Worm (Caenorhabditis elegans) whole organism, early embryonic: ENCODE data around the gene Y51H4A.1.

ENCODE experiments used
- B0310.2 ChIP-seq: sonication (generic microtip); optimal IDR thresholded peaks from 2 replicates; lab custom pipeline; 2016; ENCODE audit warnings: mild to moderate bottlenecking, missing genetic modification characterization, missing compliant biosample characterization
- F13C5.2 ChIP-seq: sonication (generic microtip); optimal IDR thresholded peaks from 2 replicates; lab custom pipeline; 2017; ENCODE audit warnings: mild to moderate bottlenecking, missing genetic modification characterization, inconsistent platforms, missing compliant biosample characterization
- aly-1 ChIP-seq: sonication (generic microtip); optimal IDR thresholded peaks from 2 replicates; lab custom pipeline; 2016; ENCODE audit warnings: missing genetic modification characterization, missing compliant biosample characterization
- ama-1 ChIP-seq: fragments of 150-350 bp; optimal IDR thresholded peaks from 2 replicates; lab custom pipeline; 2014
- ceh-13 ChIP-seq: fragments of 200-800 bp; sonication (Bioruptor generic); optimal IDR thresholded peaks from 2 replicates; lab custom pipeline; 2018; ENCODE audit warnings: mild to moderate bottlenecking, missing genetic modification characterization, missing compliant biosample characterization
- ceh-36 ChIP-seq: sonication (generic microtip); optimal IDR thresholded peaks from 2 replicates; lab custom pipeline; 2016; ENCODE audit warnings: missing genetic modification characterization, inconsistent platforms, missing compliant biosample characterization
- ets-7 ChIP-seq: sonication (generic microtip); optimal IDR thresholded peaks from 2 replicates; lab custom pipeline; 2016; ENCODE audit warnings: missing genotype, missing genetic modification characterization, missing compliant biosample characterization
- flt-1 ChIP-seq: fragments of 200-800 bp; sonication (Bioruptor generic); IDR thresholded peaks from 2 replicates; pipeline ENCODE4 v1.3.6; 2022; ENCODE audit warnings: missing genetic modification characterization, missing compliant biosample characterization
- hmbx-1 ChIP-seq: sonication (generic microtip); optimal IDR thresholded peaks from 2 replicates; lab custom pipeline; 2016; ENCODE audit warnings: mild to moderate bottlenecking, missing genetic modification characterization, missing compliant biosample characterization
- hmg-4 ChIP-seq: fragments of 200-800 bp; sonication (Bioruptor generic); optimal IDR thresholded peaks from 2 replicates; lab custom pipeline; 2018; ENCODE audit warnings: mild to moderate bottlenecking, missing genetic modification characterization, missing compliant biosample characterization
- hnd-1 ChIP-seq: sonication (generic microtip); optimal IDR thresholded peaks from 2 replicates; lab custom pipeline; 2016; ENCODE audit warnings: missing genetic modification characterization, missing compliant biosample characterization
- pes-1 ChIP-seq: fragments of 200-800 bp; sonication (Bioruptor generic); IDR thresholded peaks from 2 replicates; pipeline ENCODE4 v1.3.6; 2022; ENCODE audit warnings: missing genetic modification reagents, missing genetic modification characterization, missing compliant biosample characterization
- scrt-1 ChIP-seq: fragments of 200-800 bp; sonication (Bioruptor generic); IDR thresholded peaks from 2 replicates; pipeline ENCODE4 v1.3.6; 2022; ENCODE audit warnings: missing genetic modification characterization, missing compliant biosample characterization
- sea-1 ChIP-seq: fragments of 200-800 bp; sonication (Bioruptor generic); conservative IDR thresholded peaks from 2 replicates; pipeline ENCODE4 v1.3.6; 2022; ENCODE audit warnings: missing genetic modification characterization, missing compliant biosample characterization
- tbx-11 ChIP-seq: fragments of 200-800 bp; sonication (Bioruptor generic); IDR thresholded peaks from 2 replicates; pipeline ENCODE4 v1.3.6; 2022; ENCODE audit warnings: missing genetic modification characterization, missing compliant biosample characterization
- tbx-37 ChIP-seq: fragments of 200-800 bp; sonication (Bioruptor generic); conservative IDR thresholded peaks from 2 replicates; pipeline ENCODE4 v1.3.6; 2022; ENCODE audit warnings: missing genetic modification reagents, missing genetic modification characterization, missing compliant biosample characterization
- tra-4 ChIP-seq: sonication (generic microtip); optimal IDR thresholded peaks from 2 replicates; lab custom pipeline; 2017; ENCODE audit warnings: missing genetic modification characterization, missing compliant biosample characterization

Y51H4A.1 gene

DNA sequence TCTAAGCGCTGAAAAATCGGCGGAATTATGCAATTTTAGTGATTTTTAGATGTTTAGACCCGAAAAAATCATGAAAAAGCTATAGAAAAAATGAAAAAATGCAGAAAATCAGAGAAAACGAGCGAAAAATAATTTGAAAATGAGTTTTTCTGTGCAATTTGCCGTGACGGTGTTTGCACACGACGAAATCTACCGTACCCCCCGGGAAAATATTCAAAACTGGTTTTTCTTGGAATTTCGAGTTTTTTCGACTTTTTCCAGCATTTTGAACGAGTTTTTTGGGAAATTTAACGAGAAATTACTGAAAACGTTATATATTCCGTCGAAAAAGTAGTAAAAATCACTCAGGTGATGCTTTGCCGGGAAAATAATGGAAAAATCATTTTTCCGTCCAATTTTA is 25.3 kb upstream of the Y51H4A.1 start:
- TF ChIP-seq tbx-11 (GFP tag; lab: Robert Waterston, UW) (no peak), sea-1 (GFP tag; lab: Robert Waterston, UW) (no peak), ets-7 (no peak), ceh-36 (no peak), flt-1 (GFP tag; lab: Robert Waterston, UW) (no peak), hnd-1 (tag; lab: Kevin White, UChicago) (no peak), tbx-37 (GFP tag; lab: Robert Waterston, UW) (no peak), aly-1 (tag; lab: Kevin White, UChicago) (no peak), B0310.2 (tag; lab: Kevin White, UChicago) (no peak)

DNA sequence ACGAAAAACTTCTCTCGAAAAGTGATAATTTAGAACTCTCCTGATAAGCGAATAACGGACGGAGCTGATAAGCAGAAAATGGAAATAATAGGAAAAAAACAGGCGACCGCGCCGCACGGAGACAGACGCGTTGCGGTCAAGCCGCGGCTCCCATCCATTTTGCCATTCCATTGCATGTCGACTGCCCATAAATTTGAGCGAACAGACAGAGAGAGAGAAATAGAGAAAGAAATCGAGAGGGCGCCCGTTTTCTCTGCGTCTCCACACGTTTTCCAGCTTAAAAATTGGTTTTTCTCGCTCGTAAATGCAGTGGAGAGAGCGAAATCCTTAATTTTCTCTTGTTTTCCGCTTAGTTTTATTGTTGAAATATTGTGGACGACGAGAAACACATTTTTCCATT is 24.8 kb upstream of the Y51H4A.1 start:
- TF ChIP-seq F13C5.2 (tag; lab: Kevin White, UChicago) (no peak), ets-7 (no peak), tbx-37 (GFP tag; lab: Robert Waterston, UW) (no peak), aly-1 (tag; lab: Kevin White, UChicago) (no peak), tbx-11 (GFP tag; lab: Robert Waterston, UW) (no peak), B0310.2 (tag; lab: Kevin White, UChicago) (no peak), hmbx-1 (no peak), hmg-4 (GFP tag; lab: Kevin White, UChicago) (no peak), ceh-36 (no peak), flt-1 (GFP tag; lab: Robert Waterston, UW) (no peak), scrt-1 (GFP tag; lab: Robert Waterston, UW) (no peak), pes-1 (GFP tag; lab: Robert Waterston, UW) (no peak)

DNA sequence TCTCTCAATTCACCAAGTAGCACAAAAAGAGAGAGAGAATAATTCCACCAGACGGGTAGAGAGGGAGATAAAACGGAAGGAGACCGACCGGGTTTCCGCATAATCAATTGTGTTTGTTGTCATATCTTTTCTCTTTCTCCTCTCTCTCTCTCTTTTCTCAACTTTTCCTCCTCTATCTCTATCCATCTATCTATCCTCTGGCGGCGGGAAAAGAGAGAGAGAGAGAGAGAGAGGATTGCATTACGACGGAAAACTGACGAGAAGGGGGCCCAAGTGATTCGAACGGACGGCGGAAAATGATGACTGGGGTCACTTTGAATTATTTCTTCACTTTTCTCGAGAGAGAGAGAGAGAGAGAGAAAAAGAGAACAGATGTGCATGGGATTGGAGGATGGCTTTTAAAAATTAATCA is 20.9 kb upstream of the Y51H4A.1 start:
- TF ChIP-seq F13C5.2 (tag; lab: Kevin White, UChicago) = no peak
- TF ChIP-seq hmg-4 (GFP tag; lab: Kevin White, UChicago) = peak; percentile 36
- TF ChIP-seq hnd-1 (tag; lab: Kevin White, UChicago) = peak; percentile 15
- TF ChIP-seq ceh-36 = no peak

DNA sequence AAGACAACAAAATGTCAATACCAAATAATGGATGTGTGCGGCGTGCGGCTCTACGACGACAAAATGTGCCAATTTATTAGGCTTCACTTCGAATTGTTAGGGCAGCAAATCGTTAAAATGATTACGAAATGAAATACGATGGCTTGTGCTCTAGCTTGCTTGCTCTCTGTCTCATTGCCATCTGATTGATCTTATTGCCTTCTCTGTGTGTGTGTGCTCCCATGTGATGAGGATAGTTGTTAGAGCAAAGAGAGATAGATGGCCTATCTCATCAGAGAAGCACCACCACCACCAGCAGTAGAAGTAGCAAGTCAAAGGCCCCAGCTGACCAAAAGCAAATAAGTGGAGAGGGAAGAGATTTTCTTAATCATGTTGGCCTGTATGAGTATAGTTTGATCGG is 19.4 kb upstream of the Y51H4A.1 start:
- no peak for TF ChIP-seq ceh-36
- TF ChIP-seq hmg-4 (GFP tag; lab: Kevin White, UChicago) = peak; percentile 35
- no peak for TF ChIP-seq ama-1

DNA sequence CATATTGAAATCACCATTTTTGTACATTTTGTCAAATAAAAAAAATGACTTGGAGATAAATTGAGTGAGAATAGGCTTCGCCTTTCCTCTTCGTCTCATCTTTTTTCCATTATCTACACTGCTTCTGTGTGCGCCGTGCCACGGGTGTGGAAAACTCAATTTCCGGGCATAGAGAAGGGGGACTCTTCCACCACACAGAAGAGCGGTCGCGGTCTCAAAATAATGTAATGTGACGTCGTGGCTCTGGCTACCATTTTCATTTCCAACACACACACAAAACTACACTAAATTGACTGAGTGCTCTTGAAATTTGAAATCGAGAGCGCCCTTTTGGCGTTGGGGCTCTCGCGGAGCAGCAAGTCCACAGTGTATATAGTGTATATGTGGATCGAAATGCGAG is 16.9 kb upstream of the Y51H4A.1 start:
- TF ChIP-seq hmg-4 (GFP tag; lab: Kevin White, UChicago) = no peak
- no peak for TF ChIP-seq ceh-13 (GFP tag; lab: Kevin White, UChicago)

DNA sequence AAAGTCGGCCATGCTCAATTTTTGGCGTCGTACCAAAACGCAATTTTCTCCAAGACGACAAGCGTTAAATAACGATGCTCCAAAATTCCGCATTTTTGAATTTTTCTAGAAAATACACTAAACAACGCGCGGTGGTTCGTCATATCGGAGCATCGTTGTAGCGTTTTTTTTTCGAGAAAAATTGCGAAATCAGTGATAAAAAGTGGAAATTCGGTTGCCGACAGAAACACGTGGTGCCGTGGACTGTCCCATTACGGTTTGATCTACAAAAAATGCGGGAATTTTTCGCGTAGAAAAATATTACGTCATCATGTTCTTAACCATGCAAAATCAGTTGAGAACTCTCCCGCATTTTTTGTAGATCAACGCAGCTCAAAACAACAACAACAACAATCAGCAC is 15.8 kb upstream of the Y51H4A.1 start:
- no peak for TF ChIP-seq scrt-1 (GFP tag; lab: Robert Waterston, UW)
- TF ChIP-seq hmbx-1 = no peak
- no peak for TF ChIP-seq F13C5.2 (tag; lab: Kevin White, UChicago)
- no peak for TF ChIP-seq sea-1 (GFP tag; lab: Robert Waterston, UW)
- TF ChIP-seq B0310.2 (tag; lab: Kevin White, UChicago) = no peak
- TF ChIP-seq hmg-4 (GFP tag; lab: Kevin White, UChicago) = no peak
- TF ChIP-seq ets-7 = no peak
- no peak for TF ChIP-seq aly-1 (tag; lab: Kevin White, UChicago)
- TF ChIP-seq ceh-36 = no peak
- no peak for TF ChIP-seq ceh-13 (GFP tag; lab: Kevin White, UChicago)
- TF ChIP-seq hnd-1 (tag; lab: Kevin White, UChicago) = no peak
- TF ChIP-seq ama-1 = no peak
- TF ChIP-seq flt-1 (GFP tag; lab: Robert Waterston, UW) = no peak
- no peak for TF ChIP-seq tbx-37 (GFP tag; lab: Robert Waterston, UW)
- TF ChIP-seq tbx-11 (GFP tag; lab: Robert Waterston, UW) = no peak
- TF ChIP-seq tra-4 (tag; lab: Kevin White, UChicago) = no peak
- no peak for TF ChIP-seq pes-1 (GFP tag; lab: Robert Waterston, UW)

DNA sequence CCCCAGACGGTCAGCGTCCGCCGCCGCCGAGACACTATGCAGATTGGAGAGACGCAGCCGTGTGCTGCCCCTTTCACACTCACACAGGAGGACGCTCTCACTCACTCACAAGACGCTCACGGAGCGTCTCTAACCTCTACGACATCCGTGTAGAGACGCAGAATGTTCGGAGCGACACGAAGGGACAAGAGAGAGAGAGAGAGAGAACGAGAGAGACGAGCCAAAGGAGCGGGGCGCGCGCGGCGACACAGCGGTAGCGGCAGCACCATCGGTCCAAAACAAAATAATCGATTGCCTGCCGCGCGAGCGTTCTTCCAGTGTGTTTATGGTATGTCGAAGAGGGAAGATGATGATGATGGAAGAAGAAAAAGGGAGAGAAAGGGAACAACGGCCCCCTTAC is 15.2 kb upstream of the Y51H4A.1 start:
- TF ChIP-seq B0310.2 (tag; lab: Kevin White, UChicago) = no peak
- TF ChIP-seq pes-1 (GFP tag; lab: Robert Waterston, UW) = peak; percentile 38; the same call in 1 of the 2 replicates

DNA sequence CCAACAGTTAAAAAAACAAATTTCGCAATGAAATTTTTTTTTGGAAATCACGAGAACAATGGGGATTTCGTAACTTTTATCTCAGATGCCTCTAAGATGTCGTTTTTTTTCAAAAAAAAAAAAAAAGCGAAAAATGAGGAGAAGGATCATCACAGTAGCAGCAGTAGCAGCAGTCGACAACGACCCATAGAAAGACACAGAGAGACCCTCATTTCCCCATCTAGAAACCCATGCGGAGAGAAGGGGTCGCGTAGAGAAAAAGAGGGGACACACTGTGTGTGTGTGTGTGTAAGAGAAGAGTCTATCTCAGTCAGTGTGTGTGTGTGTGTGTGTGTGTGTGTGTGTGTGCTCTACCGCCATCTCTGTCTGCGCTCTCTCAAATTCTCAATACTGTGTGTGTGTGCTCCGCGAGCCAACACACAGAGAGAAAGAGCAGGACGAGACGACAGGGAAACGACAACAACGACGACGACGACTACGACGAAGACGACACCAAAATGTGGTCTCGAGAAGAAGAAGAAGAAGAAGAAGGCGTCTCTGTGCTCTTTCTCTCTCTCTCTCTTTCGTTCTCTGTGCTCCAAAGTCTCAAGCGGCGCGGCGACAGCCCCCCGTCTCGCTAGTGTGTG is 14.4 kb upstream of the Y51H4A.1 start:
- TF ChIP-seq ceh-13 (GFP tag; lab: Kevin White, UChicago) (no peak), ama-1 (no peak), F13C5.2 (tag; lab: Kevin White, UChicago) (peak; percentile 16), hmg-4 (GFP tag; lab: Kevin White, UChicago) (peak; percentile 88), flt-1 (GFP tag; lab: Robert Waterston, UW) (peak; percentile 40), sea-1 (GFP tag; lab: Robert Waterston, UW) (no peak), tbx-11 (GFP tag; lab: Robert Waterston, UW) (peak; percentile 6; the same call in 1 of the 2 replicates), tbx-37 (GFP tag; lab: Robert Waterston, UW) (peak; percentile 3; the same call in 1 of the 2 replicates), ceh-36 (peak; percentile 48), ets-7 (no peak), hmbx-1 (no peak), hnd-1 (tag; lab: Kevin White, UChicago) (no peak), B0310.2 (tag; lab: Kevin White, UChicago) (peak; percentile 10), scrt-1 (GFP tag; lab: Robert Waterston, UW) (no peak), aly-1 (tag; lab: Kevin White, UChicago) (no peak)
